Worm (Caenorhabditis elegans) whole organism, dauer: ENCODE data around the gene Y48A5A.3.

ENCODE experiments used
- unc-62 ChIP-seq: sonication (generic microtip); optimal IDR thresholded peaks from 2 replicates; lab custom pipeline; 2017; ENCODE audit warnings: missing biosample characterization, missing genetic modification reagents, missing genetic modification characterization

Gene Y48A5A.3

DNA sequence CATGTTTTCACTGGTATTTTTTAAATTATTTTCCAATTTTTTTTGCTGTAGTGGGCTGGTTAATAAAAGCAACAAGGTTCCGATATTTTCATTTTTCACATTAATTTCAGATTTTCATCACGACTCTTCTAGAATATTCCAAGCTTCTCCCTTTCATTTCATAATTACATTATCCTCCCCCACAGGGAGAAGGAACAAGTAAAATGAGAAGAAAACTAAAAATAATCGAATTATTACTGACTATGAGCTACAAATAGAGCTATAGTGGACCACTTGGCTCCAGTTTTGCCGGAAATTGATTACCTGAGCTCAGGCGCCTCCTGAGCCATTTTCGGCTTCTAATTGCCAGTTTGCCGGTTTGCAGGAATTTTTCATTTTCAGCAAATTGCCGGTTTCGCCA is 6.1 kb downstream of the Y48A5A.3 start:
- no peak for TF ChIP-seq unc-62 (GFP tag; lab: Kevin White, UChicago)

DNA sequence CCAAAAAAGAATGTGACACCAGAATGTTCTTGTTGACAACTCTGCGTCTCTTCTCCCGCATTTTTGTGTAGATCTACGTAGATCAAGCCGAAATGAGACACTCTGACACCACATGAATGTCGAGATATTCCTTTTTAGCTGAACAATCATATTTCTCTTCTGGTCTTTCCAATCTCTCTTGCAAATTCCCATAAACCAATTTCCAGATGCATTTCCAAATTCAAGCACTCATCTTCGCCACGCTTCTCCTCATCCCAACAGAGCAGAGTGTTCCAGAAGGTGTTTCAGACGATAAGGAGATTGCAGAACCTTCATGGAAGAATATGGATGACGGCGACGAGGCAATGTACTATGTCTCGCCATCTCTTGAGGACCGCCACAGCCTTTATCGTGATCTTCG is 10.2 kb downstream of the Y48A5A.3 start, which contains the start of gene Y76B12C.8:
Y76B12C.8 (plus strand) TSS at position 207 of the 400 bp plus-strand sequence.
- TF ChIP-seq unc-62 (GFP tag; lab: Kevin White, UChicago): no peak

ce11 chrIV:1980961-1981446 is 11.5 kb downstream of the Y48A5A.3 start, which contains the start of gene Y76B12C.6:
Y76B12C.6 (plus strand) TSS chrIV:1981396.
- TF ChIP-seq unc-62 (GFP tag; lab: Kevin White, UChicago): no peak

- TF ChIP-seq unc-62 (GFP tag; lab: Kevin White, UChicago): no peak
Measured at ce11 chrIV:1990843-1991339, 21.4 kb downstream of the Y48A5A.3 start.

ce11 chrIV:1992789-1993188 is 23.3 kb downstream of the Y48A5A.3 start, which contains the start of gene xpc-1:
xpc-1 (plus strand) TSS chrIV:1993089.
- no peak for TF ChIP-seq unc-62 (GFP tag; lab: Kevin White, UChicago)

DNA sequence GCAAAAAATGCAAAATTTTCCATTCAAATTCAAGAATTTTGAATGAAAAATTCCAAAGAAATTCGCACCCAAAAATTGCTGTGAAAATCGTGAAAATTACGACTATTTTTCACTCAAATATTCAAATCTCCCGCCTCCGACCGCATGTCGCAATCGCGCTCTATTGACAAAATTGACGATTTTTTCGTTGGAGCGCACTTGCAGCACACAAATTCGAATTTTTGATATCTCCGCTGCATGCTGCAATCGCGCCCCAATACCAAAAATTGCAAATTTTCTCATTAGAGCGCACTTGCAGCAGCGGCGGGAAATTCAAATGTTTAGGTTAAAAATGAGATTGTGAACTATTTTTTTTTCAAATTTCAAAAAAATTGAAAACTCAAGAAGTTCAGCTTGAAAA is 28.2 kb downstream of the Y48A5A.3 start:
- TF ChIP-seq unc-62 (GFP tag; lab: Kevin White, UChicago): no peak

ce11 chrIV:2002290-2002689 is 32.8 kb downstream of the Y48A5A.3 start:
- TF ChIP-seq unc-62 (GFP tag; lab: Kevin White, UChicago): no peak

ce11 chrIV:2008920-2009319 is 39.4 kb downstream of the Y48A5A.3 start:
- TF ChIP-seq unc-62 (GFP tag; lab: Kevin White, UChicago): no peak
